Fruit fly (Drosophila melanogaster) S2 (cell line): ENCODE results near the gene thoc7.

Source experiments
- CG8478 ChIP-seq: fragments of >200 bp; optimal IDR thresholded peaks from 2 replicates; lab custom pipeline; 2018
- CTCF ChIP-seq, 2 experiments: fragments of >200 bp; optimal IDR thresholded peaks; 2 replicates each; lab custom pipeline; 2018

The thoc7 gene

DNA sequence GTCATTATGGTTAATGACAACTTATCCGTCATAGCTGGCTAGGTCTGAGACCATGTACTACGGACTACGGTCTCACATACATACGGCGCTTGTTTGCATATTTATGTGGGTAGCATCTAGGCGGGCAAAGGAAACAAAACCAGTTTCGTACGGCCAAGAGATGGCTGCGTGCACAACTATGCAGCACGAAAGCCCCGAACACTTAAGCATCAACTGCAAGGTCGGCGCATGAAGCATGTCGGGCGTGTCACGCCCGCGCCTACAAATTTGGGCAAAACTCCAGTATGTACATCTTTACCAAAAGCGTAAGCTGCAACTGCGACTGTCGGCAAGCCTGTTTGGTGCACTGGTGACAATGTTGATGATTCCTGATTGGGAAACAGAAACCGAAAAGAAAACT, 34.5 kb downstream of the thoc7 start:
- TF ChIP-seq CG8478 (no peak), CTCF (optimal IDR thresholded peaks at IDR 0.05; lab: Kevin White, UChicago) (no peak)

dm6 chr3L:175949-176348, 36.5 kb downstream of the thoc7 start, which contains the start of gene CG7049:
Gene CG7049, minus strand, starts transcription at chr3L:176228.
- no peak for TF ChIP-seq CG8478
- TF ChIP-seq CTCF (optimal IDR thresholded peaks at IDR 0.05; lab: Kevin White, UChicago) = no peak

DNA sequence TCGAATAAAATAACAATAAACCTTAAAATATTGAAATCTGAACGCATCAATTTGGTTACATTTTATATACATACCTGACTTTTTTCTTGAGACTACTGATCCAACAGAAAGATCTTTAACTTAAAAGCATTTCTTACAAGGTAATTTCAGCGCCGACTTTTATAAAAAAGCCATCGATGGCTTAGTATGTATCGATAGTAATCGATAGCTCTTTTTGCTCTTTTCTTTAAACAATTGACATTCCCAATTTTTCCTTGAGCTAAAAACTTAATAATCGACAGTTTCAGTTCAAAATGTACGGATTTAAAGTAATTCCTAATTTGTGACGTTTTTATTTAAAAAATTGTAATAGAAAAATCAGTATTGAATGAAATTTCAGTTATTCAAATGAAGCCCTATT, 38.0 kb downstream of the thoc7 start:
- TF ChIP-seq CG8478 (no peak), CTCF (optimal IDR thresholded peaks at IDR 0.05; lab: Kevin White, UChicago) (no peak)

dm6 chr3L:171729-172128, 40.8 kb downstream of the thoc7 start:
- TF ChIP-seq CTCF (optimal IDR thresholded peaks at IDR 0.05; lab: Kevin White, UChicago) = no peak
- TF ChIP-seq CG8478 = no peak

dm6 chr3L:166789-167132, 45.7 kb downstream of the thoc7 start:
- TF ChIP-seq CTCF (optimal IDR thresholded peaks at IDR 0.05; lab: Kevin White, UChicago) = no peak
- no peak for TF ChIP-seq CG8478

DNA sequence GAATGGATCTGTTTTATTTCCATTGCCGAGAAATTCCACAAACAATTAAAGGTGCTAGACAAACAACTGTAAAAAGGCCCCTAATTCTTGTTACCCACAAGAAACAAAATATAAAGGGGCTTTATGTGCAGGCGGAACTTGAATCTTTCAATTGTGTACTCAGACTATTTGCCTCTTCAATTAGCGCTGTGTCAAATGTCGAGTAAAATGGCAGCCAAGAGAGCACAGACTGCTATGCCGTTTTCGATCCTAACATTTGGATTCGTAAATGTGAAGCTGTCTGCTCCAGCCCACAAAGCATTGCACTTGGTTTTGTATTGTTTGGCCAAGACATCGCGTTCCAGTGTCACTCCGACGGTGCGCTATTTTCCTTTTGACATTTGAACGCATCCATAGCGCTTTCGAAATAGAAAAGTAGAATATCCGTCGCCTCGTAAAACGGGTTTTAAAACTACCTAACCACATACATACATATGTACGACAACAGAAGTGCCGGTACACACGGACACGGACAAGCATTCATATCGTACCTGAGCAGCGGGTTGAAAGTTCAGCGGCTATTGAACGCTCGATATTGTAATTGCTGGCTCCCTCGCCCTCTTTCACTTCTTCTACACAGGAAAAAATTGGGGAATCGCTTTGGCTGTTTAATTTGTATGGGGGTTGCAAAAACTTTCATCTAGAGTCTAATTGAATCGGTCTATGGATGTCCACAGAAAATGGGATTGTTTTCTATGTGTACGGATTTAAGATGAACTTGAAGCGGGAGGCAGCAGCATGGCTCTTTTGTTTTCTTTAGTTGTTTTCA, 46.3 kb downstream of the thoc7 start:
- no peak for TF ChIP-seq CTCF (optimal IDR thresholded peaks at IDR 0.05; lab: Kevin White, UChicago)
- TF ChIP-seq CG8478 = no peak

- TF ChIP-seq CG8478 (no peak), CTCF (optimal IDR thresholded peaks at IDR 0.05; lab: Kevin White, UChicago) (no peak)
These were observed 50.5 kb downstream of the thoc7 start for dm6 chr3L:161833-162587.
